Fruit fly (Drosophila melanogaster) S2 (cell line): ENCODE data around the gene CG43155.

Source experiments
- CG8478 ChIP-seq: fragments of >200 bp; optimal IDR thresholded peaks from 2 replicates; lab custom pipeline; 2018
- CTCF ChIP-seq, 2 experiments: fragments of >200 bp; optimal IDR thresholded peaks; 2 replicates each; lab custom pipeline; 2018

- TF ChIP-seq CG8478 (lab: Kevin White, UChicago) (no peak), CTCF (optimal IDR thresholded peaks at IDR 0.05; lab: Kevin White, UChicago) (no peak)
These were observed 36.7 kb downstream of the CG43155 start for dm6 chrX:11496257-11496656.
